Worm (Caenorhabditis elegans) whole organism, L1 larva: ENCODE measurements around the gene srh-135.
A peak's percentile ranks its signal among the peaks of the same experiment; 100 is the strongest.

Source experiments
- C34B4.2 ChIP-seq: sonication (generic microtip); optimal IDR thresholded peaks from 2 replicates; lab custom pipeline; 2017; ENCODE audit warnings: mild to moderate bottlenecking, missing genetic modification characterization, missing compliant biosample characterization
- ama-1 ChIP-seq: fragments of 150-350 bp; optimal IDR thresholded peaks from 2 replicates; lab custom pipeline; 2014
- ceh-90 ChIP-seq: sonication (generic microtip); optimal IDR thresholded peaks from 2 replicates; lab custom pipeline; 2016; ENCODE audit warnings: missing genetic modification characterization, missing compliant biosample characterization
- dpl-1 ChIP-seq, 3 experiments: fragments of 150-350 bp in 2 of 3; sonication (generic microtip) in 1 of 3; optimal IDR thresholded peaks; 2 replicates each; lab custom pipeline; 2014 to 2017; ENCODE audit warnings: missing biosample characterization in 3 of 3, missing genetic modification characterization in 3 of 3, missing genetic modification reagents in 3 of 3
- lsy-2 ChIP-seq, 2 experiments: fragments of 150-350 bp; optimal IDR thresholded peaks; 2 replicates each; lab custom pipeline; 2014; ENCODE audit warnings: missing biosample characterization in 2 of 2, missing genetic modification characterization in 2 of 2
- mef-2 ChIP-seq: fragments of 150-350 bp; optimal IDR thresholded peaks from 2 replicates; lab custom pipeline; 2014; ENCODE audit warnings: missing biosample characterization, missing genetic modification characterization
- nhr-11 ChIP-seq: fragments of 150-350 bp; optimal IDR thresholded peaks from 2 replicates; lab custom pipeline; 2014; ENCODE audit warnings: missing biosample characterization, missing genetic modification characterization
- nhr-237 ChIP-seq: fragments of 150-350 bp; optimal IDR thresholded peaks from 2 replicates; lab custom pipeline; 2014; ENCODE audit warnings: missing biosample characterization, missing genetic modification characterization
- nhr-71 ChIP-seq: sonication (generic microtip); optimal IDR thresholded peaks from 2 replicates; lab custom pipeline; 2016; ENCODE audit warnings: mild to moderate bottlenecking, missing genetic modification characterization, moderate library complexity, missing compliant biosample characterization
- unc-62 ChIP-seq: fragments of 150-350 bp; optimal IDR thresholded peaks from 2 replicates; lab custom pipeline; 2014; ENCODE audit warnings: missing biosample characterization, missing genetic modification reagents, missing genetic modification characterization

DNA sequence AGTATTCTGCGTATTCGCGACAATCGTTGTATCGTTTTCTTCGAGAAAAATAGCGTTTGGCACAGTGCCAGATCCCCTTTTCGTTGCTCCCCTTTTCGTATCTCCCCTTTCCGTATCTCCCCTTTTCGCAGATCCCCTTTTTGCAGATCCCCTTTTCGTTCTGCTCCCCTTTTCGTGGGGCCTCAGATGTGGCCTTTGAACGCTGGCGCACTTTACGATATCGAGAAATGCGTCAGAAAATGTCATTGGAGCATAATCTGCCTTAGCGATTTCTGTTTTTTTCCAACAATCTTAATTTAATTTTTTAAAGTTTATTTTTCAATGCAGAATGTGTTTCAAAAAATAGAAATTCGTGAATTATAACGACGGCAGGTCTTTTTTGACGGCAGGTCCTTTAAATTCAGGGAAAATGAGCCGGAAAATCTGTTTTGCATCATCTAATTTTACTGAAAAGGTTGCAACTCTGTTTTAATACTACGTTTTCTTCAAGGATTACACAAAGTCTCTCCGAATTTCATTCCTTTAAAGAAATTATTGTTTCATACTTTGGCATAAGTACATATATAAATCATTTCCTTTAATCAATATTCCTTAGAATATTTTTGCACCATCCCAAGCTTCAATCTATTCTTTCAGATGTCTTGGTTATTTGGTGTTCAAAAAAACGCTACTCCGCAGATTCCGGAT, 21.6 kb upstream of the srh-135 start, which contains the start of gene atad-3:
- TF ChIP-seq nhr-11 (tag; lab: Kevin White, UChicago) (peak; percentile 84), lsy-2 (tag; optimal IDR thresholded peaks at IDR 0.05; lab: Kevin White, UChicago) (peak; percentile 89 to 90), unc-62 (GFP tag; lab: Kevin White, UChicago) (no peak), dpl-1 (GFP tag; optimal IDR thresholded peaks at IDR 0.05; lab: Kevin White, UChicago) (peak; percentile 78 to 84 (median 81)), ceh-90 (tag; lab: Kevin White, UChicago) (no peak), nhr-237 (tag; lab: Kevin White, UChicago) (peak; percentile 70), ama-1 (lab: Kevin White, UChicago) (no peak), C34B4.2 (tag; lab: Kevin White, UChicago) (no peak), nhr-71 (tag; lab: Kevin White, UChicago) (peak; percentile 95), mef-2 (tag; lab: Kevin White, UChicago) (no peak)
